Fruit fly (Drosophila melanogaster): ENCODE results near the gene kmg.
A peak's percentile ranks its signal among the peaks of the same experiment; 100 is the strongest.

Gene kmg

dm6 chr2L:13206077-13206668 is 45.8 kb downstream of the kmg start:
- peak; percentile 99 for TF ChIP-seq cic (GFP tag; optimal IDR thresholded peaks at IDR 0.05)
- TF ChIP-seq CG7045 (GFP tag; optimal IDR thresholded peaks at IDR 0.05), result peak; percentile 79
- peak; percentile 1 for TF ChIP-seq toe (GFP tag; optimal IDR thresholded peaks at IDR 0.05)
- peak; percentile 23 for TF ChIP-seq bab1 (GFP tag; optimal IDR thresholded peaks at IDR 0.05)
- TF ChIP-seq CG7101 (tag; optimal IDR thresholded peaks at IDR 0.05), result peak; percentile 51
- TF ChIP-seq CG14711 (tag; optimal IDR thresholded peaks at IDR 0.05), result peak; percentile 43
- peak; percentile 30 for TF ChIP-seq tj (GFP tag; optimal IDR thresholded peaks at IDR 0.05)
- TF ChIP-seq Mnt (GFP tag; optimal IDR thresholded peaks at IDR 0.05), result peak; percentile 63
- TF ChIP-seq CG12768 (GFP tag; optimal IDR thresholded peaks at IDR 0.05), result peak; percentile 93
- no peak for TF ChIP-seq Clk (GFP tag; optimal IDR thresholded peaks at IDR 0.05)
- no peak for TF ChIP-seq ovo (GFP tag; optimal IDR thresholded peaks at IDR 0.05)
- no peak for TF ChIP-seq CG5204 (GFP tag; optimal IDR thresholded peaks at IDR 0.05)
- peak; percentile 78 for TF ChIP-seq CG33017 (tag; optimal IDR thresholded peaks at IDR 0.05)
- TF ChIP-seq Crg-1 (GFP tag; optimal IDR thresholded peaks at IDR 0.05), result peak; percentile 40
- peak; percentile 72 for TF ChIP-seq pad (GFP tag; optimal IDR thresholded peaks at IDR 0.05)
- no peak for TF ChIP-seq kay (GFP tag; ENCODE audit: borderline replicate concordance)
- TF ChIP-seq CG1620 (GFP tag; optimal IDR thresholded peaks at IDR 0.05), result peak; percentile 41
- no peak for TF ChIP-seq Hr96 (GFP tag; optimal IDR thresholded peaks at IDR 0.05)
- TF ChIP-seq cnc (optimal IDR thresholded peaks at IDR 0.05), result no peak
- TF ChIP-seq CG11617 (GFP tag; optimal IDR thresholded peaks at IDR 0.05), result peak; percentile 22

- TF ChIP-seq CG7045 (GFP tag; optimal IDR thresholded peaks at IDR 0.05) (peak; percentile 45), CG33017 (tag; optimal IDR thresholded peaks at IDR 0.05) (no peak), tj (GFP tag; optimal IDR thresholded peaks at IDR 0.05) (peak; percentile 91), CG12768 (GFP tag; optimal IDR thresholded peaks at IDR 0.05) (peak; percentile 9), toe (GFP tag; optimal IDR thresholded peaks at IDR 0.05) (no peak), cic (GFP tag; optimal IDR thresholded peaks at IDR 0.05) (peak; percentile 64), bab1 (GFP tag; optimal IDR thresholded peaks at IDR 0.05) (no peak), kay (GFP tag; ENCODE audit: borderline replicate concordance) (peak; percentile 98), Mnt (GFP tag; optimal IDR thresholded peaks at IDR 0.05) (peak; percentile 79), CG1620 (GFP tag; optimal IDR thresholded peaks at IDR 0.05) (no peak), Crg-1 (GFP tag; optimal IDR thresholded peaks at IDR 0.05) (no peak), CG11617 (GFP tag; optimal IDR thresholded peaks at IDR 0.05) (no peak), CG7101 (tag; optimal IDR thresholded peaks at IDR 0.05) (peak; percentile 23), CG14711 (tag; optimal IDR thresholded peaks at IDR 0.05) (no peak), ovo (GFP tag; optimal IDR thresholded peaks at IDR 0.05) (peak; percentile 39), Hr96 (GFP tag; optimal IDR thresholded peaks at IDR 0.05) (no peak), CG5204 (GFP tag; optimal IDR thresholded peaks at IDR 0.05) (no peak), Clk (GFP tag; optimal IDR thresholded peaks at IDR 0.05) (no peak), cnc (optimal IDR thresholded peaks at IDR 0.05) (no peak), pad (GFP tag; optimal IDR thresholded peaks at IDR 0.05) (no peak)
Measured at dm6 chr2L:13206857-13207463, 46.6 kb downstream of the kmg start.

- TF ChIP-seq kay (GFP tag; ENCODE audit: borderline replicate concordance), result peak; percentile 54
Measured at dm6 chr2L:13211764-13212265, 51.5 kb downstream of the kmg start, which contains the start of gene CG15482. Gene CG15482 (minus strand): TSS chr2L:13211814.
